Fruit fly (Drosophila melanogaster): ENCODE results near the gene inaF-B.

Gene inaF-B

DNA sequence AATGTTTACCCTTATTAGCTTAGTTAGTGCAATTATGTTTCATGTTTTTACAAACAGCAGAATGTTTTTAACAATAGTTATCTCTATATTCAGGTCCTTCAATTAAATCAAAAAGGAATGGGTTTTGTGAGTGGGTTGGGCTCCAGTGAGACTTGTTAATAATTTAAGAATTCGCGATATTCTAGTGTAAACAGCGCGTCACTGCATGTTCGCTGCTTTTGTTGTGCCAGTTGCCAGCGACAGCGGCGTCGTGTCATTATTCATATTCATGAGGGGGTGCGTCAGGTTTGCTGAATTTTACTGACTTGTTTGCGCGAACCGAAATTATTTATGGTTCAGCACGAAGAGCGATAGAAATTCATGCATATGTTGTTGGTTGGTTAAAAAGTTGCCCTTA lies 17.3 kb downstream of the inaF-B start, which contains the start of gene Amun:
Amun (minus strand) TSS at position 303 of the 397 bp plus-strand sequence.
- peak; percentile 49 for TF ChIP-seq ey (GFP tag; optimal IDR thresholded peaks at IDR 0.05)
- no peak for TF ChIP-seq dsf (GFP tag; optimal IDR thresholded peaks at IDR 0.05; ENCODE audit: borderline replicate concordance)
- TF ChIP-seq Hr83 (GFP tag; optimal IDR thresholded peaks at IDR 0.05; ENCODE audit: poor library complexity, severe bottlenecking) = peak; percentile 68
- no peak for TF ChIP-seq CrebA (GFP tag; optimal IDR thresholded peaks at IDR 0.05; ENCODE audit: borderline replicate concordance)
- no peak for TF ChIP-seq sv (GFP tag; optimal IDR thresholded peaks at IDR 0.05)
- TF ChIP-seq Hr78 (GFP tag; optimal IDR thresholded peaks at IDR 0.05) = no peak
- TF ChIP-seq pan (optimal IDR thresholded peaks at IDR 0.05) = no peak
- TF ChIP-seq OdsH (GFP tag; optimal IDR thresholded peaks at IDR 0.05) = peak; percentile 40
- TF ChIP-seq usp (GFP tag; optimal IDR thresholded peaks at IDR 0.05) = no peak
- TF ChIP-seq h (GFP tag; optimal IDR thresholded peaks at IDR 0.05) = peak; percentile 59
- TF ChIP-seq Mio (GFP tag; optimal IDR thresholded peaks at IDR 0.05) = no peak
- no peak for TF ChIP-seq CG32264 (GFP tag; optimal IDR thresholded peaks at IDR 0.05)
- TF ChIP-seq Dfd (GFP tag; optimal IDR thresholded peaks at IDR 0.05) = no peak
- TF ChIP-seq lola (GFP tag; optimal IDR thresholded peaks at IDR 0.05) = no peak
- TF ChIP-seq jim (GFP tag; optimal IDR thresholded peaks at IDR 0.05) = no peak
- no peak for TF ChIP-seq Vsx2 (GFP tag; optimal IDR thresholded peaks at IDR 0.05; ENCODE audit: partially characterized antibody)
- peak; percentile 61 for TF ChIP-seq Hnf4 (GFP tag; optimal IDR thresholded peaks at IDR 0.05)
- peak; percentile 11 for TF ChIP-seq Rel (GFP tag; optimal IDR thresholded peaks at IDR 0.05)
- no peak for TF ChIP-seq Rel (tag; optimal IDR thresholded peaks at IDR 0.05)
- TF ChIP-seq br (GFP tag; optimal IDR thresholded peaks at IDR 0.05) = peak; percentile 5
- TF ChIP-seq foxo (GFP tag; optimal IDR thresholded peaks at IDR 0.05) = peak in 1 of 2 experiments; percentile 57
- no peak for TF ChIP-seq dmrt93B (GFP tag; optimal IDR thresholded peaks at IDR 0.05)
- TF ChIP-seq Jra (GFP tag; optimal IDR thresholded peaks at IDR 0.05) = peak; percentile 45
- no peak for TF ChIP-seq tai (GFP tag; optimal IDR thresholded peaks at IDR 0.05)
- no peak for TF ChIP-seq psq (GFP tag; optimal IDR thresholded peaks at IDR 0.05)
- TF ChIP-seq fru (GFP tag; optimal IDR thresholded peaks at IDR 0.05) = peak; percentile 64
- no peak for TF ChIP-seq Abd-B (GFP tag; optimal IDR thresholded peaks at IDR 0.05)
- peak; percentile 70 for TF ChIP-seq woc (GFP tag; optimal IDR thresholded peaks at IDR 0.05)
- no peak for TF ChIP-seq sage (GFP tag; optimal IDR thresholded peaks at IDR 0.05)
- no peak for TF ChIP-seq N (GFP tag; optimal IDR thresholded peaks at IDR 0.05)
- TF ChIP-seq dl (GFP tag; optimal IDR thresholded peaks at IDR 0.05; ENCODE audit: insufficient read depth in 1 of 2, partially characterized antibody in 2 of 2) = no peak
- TF ChIP-seq GATAd (GFP tag; optimal IDR thresholded peaks at IDR 0.05) = no peak
- TF ChIP-seq Sp1 (GFP tag; optimal IDR thresholded peaks at IDR 0.05) = peak; percentile 58
- peak; percentile 1 for TF ChIP-seq CG9705 (GFP tag; optimal IDR thresholded peaks at IDR 0.05)
- no peak for TF ChIP-seq Myc (optimal IDR thresholded peaks at IDR 0.05)
- TF ChIP-seq rgr (GFP tag; optimal IDR thresholded peaks at IDR 0.05) = no peak
- peak; percentile 54 for TF ChIP-seq HLH106 (tag; optimal IDR thresholded peaks at IDR 0.05)
- TF ChIP-seq brk (GFP tag; optimal IDR thresholded peaks at IDR 0.05) = no peak
- no peak for TF ChIP-seq Dif (GFP tag; optimal IDR thresholded peaks at IDR 0.05; ENCODE audit: partially characterized antibody)

DNA sequence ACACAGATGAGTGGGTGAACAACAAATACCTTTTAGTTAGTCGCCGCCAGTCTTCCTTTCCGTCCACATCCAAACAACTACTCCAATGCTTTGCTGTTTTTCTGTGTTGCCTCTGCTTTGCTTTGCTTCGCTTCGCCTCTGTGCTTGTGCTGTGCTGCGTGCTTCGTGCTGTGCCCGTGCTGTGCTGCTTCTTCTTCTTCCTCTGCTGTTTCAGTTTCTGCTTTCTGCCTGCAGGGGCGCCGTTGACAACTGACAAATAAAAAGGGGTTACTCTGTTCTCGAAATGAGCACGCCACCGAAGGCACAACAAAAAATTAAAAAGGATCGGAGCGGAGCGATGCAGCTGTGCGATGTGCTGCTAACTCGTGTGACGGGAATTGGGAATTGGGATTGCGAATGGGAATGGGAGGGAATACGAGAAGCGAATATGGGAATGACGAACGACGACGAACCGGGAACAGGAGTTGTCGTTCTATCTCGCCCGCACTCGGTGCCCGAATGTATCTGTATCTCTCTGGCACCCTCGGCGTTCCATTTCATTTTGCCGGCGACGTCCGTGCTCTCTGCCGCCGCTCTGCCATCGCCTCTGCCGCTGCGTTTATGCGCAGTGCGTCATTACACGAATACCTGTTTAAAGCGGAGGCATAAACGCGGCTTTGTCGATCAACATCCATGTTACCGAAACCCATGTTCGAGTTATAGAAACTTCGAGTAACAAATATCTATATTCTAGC lies 17.9 kb downstream of the inaF-B start:
- TF ChIP-seq rgr (GFP tag; optimal IDR thresholded peaks at IDR 0.05) (no peak), Jra (GFP tag; optimal IDR thresholded peaks at IDR 0.05) (no peak), h (GFP tag; optimal IDR thresholded peaks at IDR 0.05) (no peak), Dfd (GFP tag; optimal IDR thresholded peaks at IDR 0.05) (no peak), woc (GFP tag; optimal IDR thresholded peaks at IDR 0.05) (peak; percentile 88), Vsx2 (GFP tag; optimal IDR thresholded peaks at IDR 0.05; ENCODE audit: partially characterized antibody) (no peak), sage (GFP tag; optimal IDR thresholded peaks at IDR 0.05) (no peak), CrebA (GFP tag; optimal IDR thresholded peaks at IDR 0.05; ENCODE audit: borderline replicate concordance) (no peak), OdsH (GFP tag; optimal IDR thresholded peaks at IDR 0.05) (peak; percentile 40), Hr83 (GFP tag; optimal IDR thresholded peaks at IDR 0.05; ENCODE audit: poor library complexity, severe bottlenecking) (peak; percentile 22), GATAd (GFP tag; optimal IDR thresholded peaks at IDR 0.05) (no peak), pan (optimal IDR thresholded peaks at IDR 0.05) (no peak), ey (GFP tag; optimal IDR thresholded peaks at IDR 0.05) (no peak), CG9705 (GFP tag; optimal IDR thresholded peaks at IDR 0.05) (no peak), Sp1 (GFP tag; optimal IDR thresholded peaks at IDR 0.05) (no peak), Myc (optimal IDR thresholded peaks at IDR 0.05) (no peak), jim (GFP tag; optimal IDR thresholded peaks at IDR 0.05) (no peak), brk (GFP tag; optimal IDR thresholded peaks at IDR 0.05) (peak; percentile 48), tai (GFP tag; optimal IDR thresholded peaks at IDR 0.05) (no peak), sv (GFP tag; optimal IDR thresholded peaks at IDR 0.05) (no peak), Hr78 (GFP tag; optimal IDR thresholded peaks at IDR 0.05) (no peak), dl (GFP tag; optimal IDR thresholded peaks at IDR 0.05; ENCODE audit: insufficient read depth in 1 of 2, partially characterized antibody in 2 of 2) (peak; percentile 15 to 57), Abd-B (GFP tag; optimal IDR thresholded peaks at IDR 0.05) (no peak), br (GFP tag; optimal IDR thresholded peaks at IDR 0.05) (peak; percentile 62), foxo (GFP tag; optimal IDR thresholded peaks at IDR 0.05) (peak in 1 of 2 experiments; percentile 56), Mio (GFP tag; optimal IDR thresholded peaks at IDR 0.05) (no peak), Dif (GFP tag; optimal IDR thresholded peaks at IDR 0.05; ENCODE audit: partially characterized antibody) (no peak), psq (GFP tag; optimal IDR thresholded peaks at IDR 0.05) (peak; percentile 99), dmrt93B (GFP tag; optimal IDR thresholded peaks at IDR 0.05) (peak; percentile 44), Hnf4 (GFP tag; optimal IDR thresholded peaks at IDR 0.05) (no peak), usp (GFP tag; optimal IDR thresholded peaks at IDR 0.05) (no peak), N (GFP tag; optimal IDR thresholded peaks at IDR 0.05) (no peak), Rel (GFP tag; optimal IDR thresholded peaks at IDR 0.05) (no peak), Rel (tag; optimal IDR thresholded peaks at IDR 0.05) (peak; percentile 42), lola (GFP tag; optimal IDR thresholded peaks at IDR 0.05) (no peak), HLH106 (tag; optimal IDR thresholded peaks at IDR 0.05) (peak; percentile 47), CG32264 (GFP tag; optimal IDR thresholded peaks at IDR 0.05) (no peak), dsf (GFP tag; optimal IDR thresholded peaks at IDR 0.05; ENCODE audit: borderline replicate concordance) (no peak), fru (GFP tag; optimal IDR thresholded peaks at IDR 0.05) (peak; percentile 28)
